Worm (Caenorhabditis elegans) whole organism, young adult: ENCODE measurements around the gene rde-8.

Experiments used
- B0035.1 ChIP-seq: sonication (generic microtip); optimal IDR thresholded peaks from 2 replicates; lab custom pipeline; 2016; ENCODE audit warnings: missing genetic modification characterization, mild to moderate bottlenecking, missing compliant biosample characterization, missing genotype, missing genetic modification reagents
- D2030.7 ChIP-seq: fragments of 200-800 bp; sonication (Bioruptor generic); IDR thresholded peaks from 2 replicates; pipeline ENCODE4 v1.3.6; 2022; ENCODE audit warnings: missing genetic modification reagents, missing genetic modification characterization, missing compliant biosample characterization
- F23B12.7 ChIP-seq: sonication (generic microtip); optimal IDR thresholded peaks from 2 replicates; lab custom pipeline; 2017; ENCODE audit warnings: missing genetic modification characterization, mild to moderate bottlenecking, missing compliant biosample characterization, antibody characterized with exemption, moderate library complexity; ENCODE audit not compliant: insufficient read depth
- F33H1.4 ChIP-seq: fragments of 200-800 bp; sonication (Bioruptor generic); IDR thresholded peaks from 2 replicates; pipeline ENCODE4 v1.3.6; 2022; ENCODE audit warnings: missing genetic modification reagents, missing genetic modification characterization, missing compliant biosample characterization
- F37B4.10 ChIP-seq: fragments of 200-800 bp; sonication (Bioruptor generic); IDR thresholded peaks from 2 replicates; pipeline ENCODE4 v1.3.6; 2022; ENCODE audit warnings: missing genetic modification characterization, missing compliant biosample characterization
- K12H6.12 ChIP-seq: fragments of 200-800 bp; sonication (Bioruptor generic); optimal IDR thresholded peaks from 2 replicates; lab custom pipeline; 2018; ENCODE audit warnings: mild to moderate bottlenecking, missing genetic modification characterization, missing compliant biosample characterization
- T07F8.4 ChIP-seq: sonication (generic microtip); optimal IDR thresholded peaks from 2 replicates; lab custom pipeline; 2016; ENCODE audit warnings: mild to moderate bottlenecking, missing genetic modification characterization, moderate library complexity, missing compliant biosample characterization
- Y95B8A.8 ChIP-seq: fragments of 200-800 bp; sonication (Bioruptor generic); IDR thresholded peaks from 2 replicates; pipeline ENCODE4 v1.3.6; 2022; ENCODE audit warnings: missing genetic modification reagents, missing genetic modification characterization, missing compliant biosample characterization
- ZK185.1 ChIP-seq: sonication (generic microtip); optimal IDR thresholded peaks from 2 replicates; lab custom pipeline; 2016; ENCODE audit warnings: mild to moderate bottlenecking, missing genetic modification characterization, missing compliant biosample characterization; ENCODE audit not compliant: poor library complexity, severe bottlenecking
- aptf-2 ChIP-seq: fragments of 200-800 bp; sonication (Bioruptor generic); conservative IDR thresholded peaks from 2 replicates; pipeline ENCODE4 v1.3.6; 2022; ENCODE audit warnings: missing genetic modification reagents, missing genetic modification characterization, missing compliant biosample characterization
- attf-6 ChIP-seq: fragments of 200-800 bp; sonication (Bioruptor generic); IDR thresholded peaks from 2 replicates; pipeline ENCODE4 v1.3.6; 2022; ENCODE audit warnings: missing genetic modification reagents, missing genetic modification characterization, missing compliant biosample characterization
- bed-1 ChIP-seq: fragments of 200-800 bp; sonication (Bioruptor generic); IDR thresholded peaks from 2 replicates; pipeline ENCODE4 v1.3.6; 2022; ENCODE audit warnings: missing genetic modification reagents, missing genetic modification characterization, missing compliant biosample characterization
- cebp-1 ChIP-seq, 2 experiments: fragments of 200-800 bp in 1 of 2; sonication (Bioruptor generic) in 1 of 2; sonication (generic microtip) in 1 of 2; IDR thresholded peaks in 1 of 2; optimal IDR thresholded peaks in 1 of 2; 2 replicates each; pipeline versions ENCODE4 v1.3.6 to Lab custom; 2017 to 2022; ENCODE audit warnings: missing compliant biosample characterization in 2 of 2, missing genetic modification characterization in 2 of 2, mild to moderate bottlenecking in 1 of 2, missing genetic modification reagents in 1 of 2, moderate library complexity in 1 of 2
- ceh-100 ChIP-seq: fragments of 200-800 bp; sonication (Bioruptor generic); IDR thresholded peaks from 2 replicates; pipeline ENCODE4 v1.3.6; 2022; ENCODE audit warnings: missing genetic modification reagents, missing genetic modification characterization, missing compliant biosample characterization
- ceh-40 ChIP-seq: fragments of 200-800 bp; sonication (Bioruptor generic); IDR thresholded peaks from 2 replicates; pipeline ENCODE4 v1.3.6; 2022; ENCODE audit warnings: missing genetic modification characterization, missing compliant biosample characterization
- ceh-91 ChIP-seq: fragments of 200-800 bp; sonication (Bioruptor generic); IDR thresholded peaks from 2 replicates; pipeline ENCODE4 v1.3.6; 2022; ENCODE audit warnings: missing genetic modification reagents, missing genetic modification characterization, missing compliant biosample characterization
- dox-1 ChIP-seq: fragments of 200-800 bp; sonication (Bioruptor generic); IDR thresholded peaks from 2 replicates; pipeline ENCODE4 v1.3.6; 2022; ENCODE audit warnings: missing genetic modification reagents, missing genetic modification characterization, missing compliant biosample characterization
- dpl-1 ChIP-seq: fragments of 150-350 bp; optimal IDR thresholded peaks from 2 replicates; lab custom pipeline; 2014; ENCODE audit warnings: missing biosample characterization, missing genetic modification reagents, missing genetic modification characterization
- efl-1 ChIP-seq: fragments of 150-350 bp; optimal IDR thresholded peaks from 2 replicates; lab custom pipeline; 2014; ENCODE audit warnings: missing biosample characterization, missing genetic modification reagents, missing genetic modification characterization
- egl-18 ChIP-seq: fragments of 200-800 bp; sonication (Bioruptor generic); IDR thresholded peaks from 2 replicates; pipeline ENCODE4 v1.3.6; 2022; ENCODE audit warnings: missing genetic modification reagents, missing genetic modification characterization, missing compliant biosample characterization
- fkh-3 ChIP-seq: sonication (generic microtip); optimal IDR thresholded peaks from 2 replicates; lab custom pipeline; 2016; ENCODE audit warnings: mild to moderate bottlenecking, missing genetic modification characterization, missing compliant biosample characterization
- gei-17 ChIP-seq: fragments of 200-800 bp; sonication (Bioruptor generic); optimal IDR thresholded peaks from 2 replicates; lab custom pipeline; 2018; ENCODE audit warnings: mild to moderate bottlenecking, missing genetic modification characterization, missing compliant biosample characterization
- hmg-1.2 ChIP-seq: fragments of 200-800 bp; sonication (Bioruptor generic); IDR thresholded peaks from 2 replicates; pipeline ENCODE4 v1.3.6; 2022; ENCODE audit warnings: missing genetic modification reagents, missing genetic modification characterization, missing compliant biosample characterization
- hsf-1 ChIP-seq: fragments of 200-800 bp; sonication (Bioruptor generic); IDR thresholded peaks from 2 replicates; pipeline ENCODE4 v1.3.6; 2022; ENCODE audit warnings: missing genetic modification reagents, missing genetic modification characterization, missing compliant biosample characterization
- lin-54 ChIP-seq: fragments of 200-800 bp; sonication (Bioruptor generic); optimal IDR thresholded peaks from 2 replicates; lab custom pipeline; 2018; ENCODE audit warnings: mild to moderate bottlenecking, missing genetic modification characterization, missing compliant biosample characterization
- lsl-1 ChIP-seq: fragments of 200-800 bp; sonication (Bioruptor generic); optimal IDR thresholded peaks from 2 replicates; lab custom pipeline; 2018; ENCODE audit warnings: mild to moderate bottlenecking, missing genetic modification characterization, moderate library complexity, missing compliant biosample characterization
- madf-6 ChIP-seq: fragments of 200-800 bp; sonication (Bioruptor generic); IDR thresholded peaks from 2 replicates; pipeline ENCODE4 v1.3.6; 2022; ENCODE audit warnings: missing genetic modification reagents, missing genetic modification characterization, missing compliant biosample characterization
- mcd-1 ChIP-seq: fragments of 200-800 bp; sonication (Bioruptor generic); IDR thresholded peaks from 2 replicates; pipeline ENCODE4 v1.3.6; 2022; ENCODE audit warnings: missing genetic modification reagents, missing genetic modification characterization, missing compliant biosample characterization
- nhr-90 ChIP-seq: sonication (generic microtip); optimal IDR thresholded peaks from 2 replicates; lab custom pipeline; 2016; ENCODE audit warnings: missing genotype, mild to moderate bottlenecking, missing genetic modification characterization, missing compliant biosample characterization
- pbrm-1 ChIP-seq: fragments of 200-800 bp; sonication (Bioruptor generic); IDR thresholded peaks from 2 replicates; pipeline ENCODE4 v1.3.6; 2022; ENCODE audit warnings: missing genetic modification reagents, missing genetic modification characterization, missing compliant biosample characterization
- repo-1 ChIP-seq: sonication (generic microtip); optimal IDR thresholded peaks from 2 replicates; lab custom pipeline; 2017; ENCODE audit warnings: mild to moderate bottlenecking, missing genetic modification characterization, missing compliant biosample characterization
- sdz-38 ChIP-seq: sonication (generic microtip); optimal IDR thresholded peaks from 2 replicates; lab custom pipeline; 2016; ENCODE audit warnings: missing genotype, missing genetic modification characterization, missing compliant biosample characterization
- sea-2 ChIP-seq: fragments of 200-800 bp; sonication (Bioruptor generic); IDR thresholded peaks from 2 replicates; pipeline ENCODE4 v1.3.6; 2022; ENCODE audit warnings: missing genetic modification characterization, missing compliant biosample characterization
- snpc-4 ChIP-seq, 5 experiments: fragments of 150-350 bp in 1 of 5; sonication (generic microtip) in 4 of 5; optimal IDR thresholded peaks; 2 replicates each; lab custom pipeline; 2014 to 2018; ENCODE audit warnings: missing genetic modification characterization in 5 of 5, missing biosample characterization in 3 of 5, antibody characterized with exemption in 2 of 5, mild to moderate bottlenecking in 2 of 5, missing compliant biosample characterization in 2 of 5, missing genotype in 2 of 5, moderate library complexity in 2 of 5, missing genetic modification reagents in 1 of 5
- xnd-1 ChIP-seq: sonication (generic microtip); optimal IDR thresholded peaks from 2 replicates; lab custom pipeline; 2016; ENCODE audit warnings: missing genotype, missing genetic modification reagents, missing genetic modification characterization, missing compliant biosample characterization
- ztf-22 ChIP-seq: fragments of 200-800 bp; sonication (Bioruptor generic); optimal IDR thresholded peaks from 2 replicates; lab custom pipeline; 2018; ENCODE audit warnings: mild to moderate bottlenecking, missing genetic modification characterization, moderate library complexity, missing compliant biosample characterization
- ztf-26 ChIP-seq: sonication (generic microtip); optimal IDR thresholded peaks from 2 replicates; lab custom pipeline; 2017; ENCODE audit warnings: missing genetic modification characterization, missing compliant biosample characterization

The rde-8 gene

DNA sequence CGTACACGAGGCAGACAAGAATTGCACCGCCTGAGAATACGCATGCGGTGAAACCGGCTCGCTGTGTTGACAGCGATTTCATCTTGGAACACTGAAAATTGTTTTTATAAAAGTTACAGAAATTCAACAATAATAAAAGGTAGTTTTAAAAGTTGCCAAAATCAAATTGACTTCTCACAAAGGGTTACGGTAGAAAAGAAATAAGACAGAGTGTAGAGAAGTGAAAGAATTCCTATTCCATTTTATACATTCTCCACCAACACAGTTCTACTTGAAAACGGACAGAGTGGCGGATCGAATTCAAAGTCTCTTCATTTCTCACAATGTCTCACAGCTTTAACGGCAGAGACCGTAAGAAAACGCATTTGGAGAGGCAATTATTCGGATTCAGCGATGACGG, 49.3 kb upstream of the rde-8 start, which contains the start of gene col-113:
Gene col-113, minus strand, starts transcription at position 101 of the 400 bp plus-strand sequence.
- TF ChIP-seq attf-6 (GFP tag; lab: Robert Waterston, UW) = no peak
- TF ChIP-seq, all 124 proteins: peak for 0

DNA sequence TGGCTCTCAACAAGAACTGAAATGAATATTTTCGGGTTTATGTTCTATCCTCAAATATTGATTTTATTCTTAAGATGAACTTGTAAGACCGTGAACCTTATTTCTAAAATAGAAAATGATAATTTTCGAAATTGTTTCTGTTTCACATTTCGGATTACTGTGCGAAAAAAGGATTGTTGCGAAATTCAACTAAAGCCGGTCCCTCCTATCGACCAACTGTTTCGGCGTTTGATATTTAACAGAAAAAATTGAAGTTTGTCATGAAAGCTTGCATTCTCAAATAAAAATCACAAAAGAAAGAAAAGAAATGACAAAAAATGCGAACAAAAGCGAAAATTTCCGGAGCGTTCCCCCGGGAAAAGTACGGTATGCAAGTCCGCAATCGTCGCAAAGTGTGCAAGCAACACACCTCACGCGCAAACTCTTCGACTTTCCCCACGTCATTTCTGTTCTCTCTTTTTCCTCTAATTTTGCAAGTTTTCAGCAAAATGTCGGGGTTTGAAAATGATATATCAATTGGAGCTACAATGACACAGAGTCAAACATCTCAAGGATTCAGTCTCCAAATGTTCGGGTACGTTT, 46.0 kb upstream of the rde-8 start, which contains the start of gene C34D4.4:
Gene C34D4.4, plus strand, starts transcription at position 342 of the 582 bp plus-strand sequence.
- TF ChIP-seq gei-17 (GFP tag; lab: Kevin White, UChicago) (no peak), dpl-1 (GFP tag; lab: Kevin White, UChicago) (peak; percentile 21), K12H6.12 (tag; lab: Kevin White, UChicago) (peak; percentile 54), dox-1 (GFP tag; lab: Robert Waterston, UW) (peak; percentile 43; the same call in 1 of the 2 replicates), hmg-1.2 (GFP tag; lab: Robert Waterston, UW) (peak; percentile 14; the same call in 1 of the 2 replicates), T07F8.4 (tag; lab: Kevin White, UChicago) (no peak), ZK185.1 (tag; lab: Kevin White, UChicago) (no peak), fkh-3 (tag; lab: Kevin White, UChicago) (no peak), nhr-90 (tag; lab: Kevin White, UChicago) (no peak), bed-1 (GFP tag; lab: Robert Waterston, UW) (no peak), F37B4.10 (no peak), ztf-22 (GFP tag; lab: Kevin White, UChicago) (no peak), D2030.7 (peak; percentile 14; the same call in 1 of the 2 replicates), sdz-38 (tag; lab: Kevin White, UChicago) (no peak), madf-6 (GFP tag; lab: Robert Waterston, UW) (peak; percentile 43; the same call in 1 of the 2 replicates), B0035.1 (tag; lab: Kevin White, UChicago) (no peak), ztf-26 (tag; lab: Kevin White, UChicago) (no peak), lin-54 (peak; percentile 27), repo-1 (tag; lab: Kevin White, UChicago) (no peak), egl-18 (GFP tag; lab: Robert Waterston, UW) (no peak), lsl-1 (GFP tag; lab: Kevin White, UChicago) (peak; percentile 73), hsf-1 (GFP tag; lab: Robert Waterston, UW) (0 out of 2 replicates have a peak, but pooled peaks have one; percentile 55), sea-2 (no peak), efl-1 (GFP tag; lab: Kevin White, UChicago) (peak; percentile 58), xnd-1 (tag; lab: Kevin White, UChicago) (no peak), snpc-4 (GFP tag; optimal IDR thresholded peaks at IDR 0.05; lab: Kevin White, UChicago) (no peak), snpc-4 (tag; optimal IDR thresholded peaks at IDR 0.05; lab: Kevin White, UChicago) (peak in 2 of 4 experiments; percentile 42 to 54), ceh-40 (no peak), aptf-2 (GFP tag; lab: Robert Waterston, UW) (peak; percentile 93), F23B12.7 (no peak), Y95B8A.8 (GFP tag; lab: Robert Waterston, UW) (no peak), pbrm-1 (GFP tag; lab: Robert Waterston, UW) (0 out of 2 replicates have a peak, but pooled peaks have one; percentile 21), cebp-1 (GFP tag; IDR thresholded peaks at IDR 0.05; lab: Robert Waterston, UW) (peak; percentile 60; the same call in 1 of the 2 replicates), cebp-1 (tag; optimal IDR thresholded peaks at IDR 0.05; lab: Kevin White, UChicago) (peak; percentile 94), ceh-91 (GFP tag; lab: Robert Waterston, UW) (peak; percentile 52), mcd-1 (GFP tag; lab: Robert Waterston, UW) (0 out of 2 replicates have a peak, but pooled peaks have one; percentile 9), ceh-100 (GFP tag; lab: Robert Waterston, UW) (no peak), F33H1.4 (GFP tag; lab: Robert Waterston, UW) (peak; percentile 36; the same call in 1 of the 2 replicates)
- TF ChIP-seq, all 124 proteins: peak for 17
